Worm (Caenorhabditis elegans) whole organism, late embryonic: ENCODE measurements around the gene pck-1.

ENCODE experiments used
- K09A11.1 ChIP-seq: sonication (generic microtip); optimal IDR thresholded peaks from 2 replicates; lab custom pipeline; 2017; ENCODE audit warnings: antibody characterized with exemption, mild to moderate bottlenecking, missing genetic modification characterization, missing compliant biosample characterization; ENCODE audit not compliant: insufficient read depth
- T23F11.4 ChIP-seq: fragments of 200-800 bp; sonication (Bioruptor generic); optimal IDR thresholded peaks from 2 replicates; lab custom pipeline; 2018; ENCODE audit warnings: mild to moderate bottlenecking, missing genetic modification characterization, missing compliant biosample characterization
- ama-1 ChIP-seq: fragments of 150-350 bp; optimal IDR thresholded peaks from 2 replicates; lab custom pipeline; 2014
- eyg-1 ChIP-seq: sonication (generic microtip); optimal IDR thresholded peaks from 2 replicates; lab custom pipeline; 2016; ENCODE audit warnings: missing genotype, missing genetic modification characterization, missing compliant biosample characterization
- fkh-10 ChIP-seq: fragments of 150-350 bp; optimal IDR thresholded peaks from 2 replicates; lab custom pipeline; 2014; ENCODE audit warnings: missing biosample characterization, missing genetic modification reagents, missing genetic modification characterization
- hlh-6 ChIP-seq: sonication (generic microtip); optimal IDR thresholded peaks from 2 replicates; lab custom pipeline; 2016; ENCODE audit warnings: missing genotype, missing genetic modification characterization, missing compliant biosample characterization
- lin-11 ChIP-seq: fragments of 200-800 bp; sonication (Bioruptor generic); optimal IDR thresholded peaks from 2 replicates; lab custom pipeline; 2018; ENCODE audit warnings: mild to moderate bottlenecking, missing genetic modification characterization, missing compliant biosample characterization
- nhr-11 ChIP-seq: fragments of 150-350 bp; optimal IDR thresholded peaks from 2 replicates; lab custom pipeline; 2014; ENCODE audit warnings: missing biosample characterization, missing genetic modification characterization

DNA sequence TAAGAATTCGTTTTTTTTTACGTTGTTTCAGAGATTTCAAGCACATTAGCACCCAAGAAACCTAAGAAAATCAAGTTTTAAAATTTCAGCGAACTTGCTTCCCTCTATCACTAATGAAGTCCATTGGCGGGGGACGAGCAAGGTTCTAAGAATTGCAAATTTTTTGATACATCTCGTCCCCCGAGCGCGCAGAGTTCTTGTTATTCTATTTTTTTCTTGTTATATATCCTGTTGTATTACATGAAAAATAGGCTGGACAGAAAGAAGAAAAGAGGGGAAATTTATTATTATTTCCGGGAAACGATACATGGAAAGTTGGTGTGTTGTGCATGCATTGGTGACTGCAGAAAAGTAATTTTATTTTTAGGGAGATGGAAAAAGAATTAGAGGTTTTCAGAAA is 36.4 kb downstream of the pck-1 start:
- TF ChIP-seq fkh-10 (GFP tag; lab: Kevin White, UChicago) (no peak), T23F11.4 (GFP tag; lab: Kevin White, UChicago) (no peak), K09A11.1 (tag; lab: Kevin White, UChicago) (no peak), ama-1 (no peak), lin-11 (no peak), hlh-6 (tag; lab: Kevin White, UChicago) (no peak), nhr-11 (tag; lab: Kevin White, UChicago) (no peak), eyg-1 (tag; lab: Kevin White, UChicago) (no peak)
